Worm (Caenorhabditis elegans) whole organism, L4 larva: ENCODE results near the gene Y46H3C.7.

Source experiments
- F26F4.8 ChIP-seq: fragments of 200-800 bp; sonication (Bioruptor generic); conservative IDR thresholded peaks from 2 replicates; pipeline ENCODE4 v1.3.6; 2022; ENCODE audit warnings: missing genetic modification characterization, missing compliant biosample characterization
- F44E2.7 ChIP-seq: fragments of 200-800 bp; sonication (Bioruptor generic); IDR thresholded peaks from 2 replicates; pipeline ENCODE4 v2.1.2; 2022; ENCODE audit warnings: missing genetic modification characterization, missing compliant biosample characterization
- Y48G9A.11 ChIP-seq: fragments of 200-800 bp; sonication (Bioruptor generic); IDR thresholded peaks from 2 replicates; pipeline ENCODE4 v1.3.6; 2022; ENCODE audit warnings: missing genetic modification reagents, missing genetic modification characterization, missing compliant biosample characterization
- Y5F2A.4 ChIP-seq: fragments of 200-800 bp; sonication (Bioruptor generic); optimal IDR thresholded peaks from 2 replicates; lab custom pipeline; 2018; ENCODE audit warnings: mild to moderate bottlenecking, missing genetic modification characterization, missing compliant biosample characterization
- Y75B8A.6 ChIP-seq: fragments of 200-800 bp; sonication (Bioruptor generic); IDR thresholded peaks from 2 replicates; pipeline ENCODE4 v1.3.6; 2022; ENCODE audit warnings: missing genetic modification reagents, missing genetic modification characterization, missing compliant biosample characterization
- ZK546.5 ChIP-seq, 2 experiments: sonication (generic microtip); optimal IDR thresholded peaks; 2 replicates each; lab custom pipeline; 2017; ENCODE audit warnings: missing biosample characterization in 2 of 2, missing genetic modification characterization in 2 of 2
- ceh-20 ChIP-seq: fragments of 200-800 bp; sonication (Bioruptor generic); IDR thresholded peaks from 2 replicates; pipeline ENCODE4 v1.3.6; 2022; ENCODE audit warnings: missing genetic modification reagents, missing genetic modification characterization, missing compliant biosample characterization
- ceh-44 ChIP-seq: fragments of 200-800 bp; sonication (Bioruptor generic); IDR thresholded peaks from 2 replicates; pipeline ENCODE4 v1.3.6; 2022; ENCODE audit warnings: missing genetic modification reagents, missing genetic modification characterization, missing compliant biosample characterization
- cey-2 ChIP-seq: sonication (generic microtip); optimal IDR thresholded peaks from 3 replicates; lab custom pipeline; 2017; ENCODE audit warnings: missing genetic modification characterization, mild to moderate bottlenecking, missing compliant biosample characterization, antibody characterized with exemption, borderline replicate concordance; ENCODE audit not compliant: insufficient read depth
- ctbp-1 ChIP-seq: fragments of 200-800 bp; sonication (Bioruptor generic); IDR thresholded peaks from 2 replicates; pipeline ENCODE4 v1.3.6; 2022; ENCODE audit warnings: missing genetic modification reagents, missing genetic modification characterization, missing compliant biosample characterization
- daf-12 ChIP-seq: fragments of 150-350 bp; optimal IDR thresholded peaks from 2 replicates; lab custom pipeline; 2014; ENCODE audit warnings: missing biosample characterization, missing genetic modification reagents, missing genetic modification characterization
- daf-16 ChIP-seq, 3 experiments: sonication (generic microtip); optimal IDR thresholded peaks; 2 replicates each; lab custom pipeline; 2016 to 2017; ENCODE audit warnings: missing genetic modification characterization in 3 of 3, missing genetic modification reagents in 3 of 3, mild to moderate bottlenecking in 2 of 3, missing compliant biosample characterization in 2 of 3, missing biosample characterization in 1 of 3, moderate library complexity in 1 of 3
- dmd-6 ChIP-seq: fragments of 200-800 bp; sonication (Bioruptor generic); IDR thresholded peaks from 2 replicates; pipeline ENCODE4 v1.3.6; 2022; ENCODE audit warnings: missing genetic modification reagents, missing genetic modification characterization, missing compliant biosample characterization
- dmd-9 ChIP-seq: fragments of 200-800 bp; sonication (Bioruptor generic); IDR thresholded peaks from 2 replicates; pipeline ENCODE4 v1.3.6; 2022; ENCODE audit warnings: missing genetic modification reagents, missing genetic modification characterization, missing compliant biosample characterization
- dpl-1 ChIP-seq: fragments of 150-350 bp; optimal IDR thresholded peaks from 2 replicates; lab custom pipeline; 2014; ENCODE audit warnings: missing biosample characterization, missing genetic modification reagents, missing genetic modification characterization
- dve-1 ChIP-seq: sonication (generic microtip); optimal IDR thresholded peaks from 2 replicates; lab custom pipeline; 2017; ENCODE audit warnings: antibody characterized with exemption, mild to moderate bottlenecking, missing genetic modification characterization, missing compliant biosample characterization; ENCODE audit not compliant: insufficient read depth
- egl-43 ChIP-seq: fragments of 200-800 bp; sonication (Bioruptor generic); IDR thresholded peaks from 2 replicates; pipeline ENCODE4 v1.3.6; 2022; ENCODE audit warnings: missing genetic modification reagents, missing genetic modification characterization, missing compliant biosample characterization
- fkh-10 ChIP-seq: fragments of 150-350 bp; optimal IDR thresholded peaks from 2 replicates; lab custom pipeline; 2014; ENCODE audit warnings: missing biosample characterization, missing genetic modification reagents, missing genetic modification characterization
- gei-8 ChIP-seq: fragments of 200-800 bp; sonication (Bioruptor generic); optimal IDR thresholded peaks from 2 replicates; lab custom pipeline; 2018; ENCODE audit warnings: mild to moderate bottlenecking, missing genetic modification characterization, missing compliant biosample characterization
- hif-1 ChIP-seq, 2 experiments: sonication (generic microtip); optimal IDR thresholded peaks; 2 replicates each; lab custom pipeline; 2016 to 2017; ENCODE audit warnings: missing compliant biosample characterization in 2 of 2, missing genetic modification characterization in 2 of 2, missing genetic modification reagents in 2 of 2, missing genotype in 2 of 2, mild to moderate bottlenecking in 1 of 2
- hlh-11 ChIP-seq: fragments of 200-800 bp; sonication (Bioruptor generic); optimal IDR thresholded peaks from 2 replicates; lab custom pipeline; 2018; ENCODE audit warnings: mild to moderate bottlenecking, missing genetic modification characterization, missing compliant biosample characterization
- hmg-1.1 ChIP-seq: fragments of 200-800 bp; sonication (Bioruptor generic); IDR thresholded peaks from 2 replicates; pipeline ENCODE4 v1.3.6; 2022; ENCODE audit warnings: missing genetic modification reagents, missing genetic modification characterization, missing compliant biosample characterization
- lim-7 ChIP-seq: fragments of 200-800 bp; sonication (Bioruptor generic); IDR thresholded peaks from 2 replicates; pipeline ENCODE4 v1.3.6; 2022; ENCODE audit warnings: missing genetic modification characterization, missing compliant biosample characterization
- lin-15B ChIP-seq: fragments of 150-350 bp; sonication (generic microtip); optimal IDR thresholded peaks from 3 replicates; lab custom pipeline; 2014; ENCODE audit warnings: missing biosample characterization, missing genetic modification characterization
- lin-29 ChIP-seq: fragments of 200-800 bp; sonication (Bioruptor generic); IDR thresholded peaks from 2 replicates; pipeline ENCODE4 v1.3.6; 2022; ENCODE audit warnings: missing genetic modification reagents, missing genetic modification characterization, missing compliant biosample characterization
- lir-3 ChIP-seq: sonication (generic microtip); optimal IDR thresholded peaks from 2 replicates; lab custom pipeline; 2016; ENCODE audit warnings: mild to moderate bottlenecking, missing genetic modification characterization, missing compliant biosample characterization
- lsy-2 ChIP-seq, 2 experiments: fragments of 150-350 bp in 1 of 2; sonication (generic microtip) in 1 of 2; optimal IDR thresholded peaks; 2 replicates each; lab custom pipeline; 2014 to 2017; ENCODE audit warnings: missing biosample characterization in 2 of 2, missing genetic modification characterization in 2 of 2
- mdl-1 ChIP-seq, 2 experiments: fragments of 150-350 bp in 1 of 2; sonication (generic microtip) in 1 of 2; optimal IDR thresholded peaks; 2 replicates each; lab custom pipeline; 2014 to 2017; ENCODE audit warnings: missing biosample characterization in 2 of 2, missing genetic modification characterization in 2 of 2
- mdt-29 ChIP-seq: fragments of 200-800 bp; sonication (Bioruptor generic); IDR thresholded peaks from 2 replicates; pipeline ENCODE4 v1.3.6; 2022; ENCODE audit warnings: missing genetic modification reagents, missing genetic modification characterization, missing compliant biosample characterization
- mxl-3 ChIP-seq: fragments of 200-800 bp; sonication (Bioruptor generic); optimal IDR thresholded peaks from 2 replicates; lab custom pipeline; 2018; ENCODE audit warnings: mild to moderate bottlenecking, missing genetic modification characterization, missing compliant biosample characterization
- nhr-10 ChIP-seq: fragments of 150-350 bp; optimal IDR thresholded peaks from 2 replicates; lab custom pipeline; 2014; ENCODE audit warnings: missing biosample characterization, missing genetic modification characterization
- nhr-102 ChIP-seq: sonication (generic microtip); optimal IDR thresholded peaks from 2 replicates; lab custom pipeline; 2016; ENCODE audit warnings: mild to moderate bottlenecking, missing genetic modification characterization, moderate library complexity, missing compliant biosample characterization
- nhr-237 ChIP-seq: sonication (generic microtip); optimal IDR thresholded peaks from 2 replicates; lab custom pipeline; 2017; ENCODE audit warnings: missing biosample characterization, missing genetic modification characterization
- nhr-25 ChIP-seq: sonication (generic microtip); optimal IDR thresholded peaks from 2 replicates; lab custom pipeline; 2017; ENCODE audit warnings: missing genetic modification characterization, mild to moderate bottlenecking, missing compliant biosample characterization, antibody characterized with exemption, moderate library complexity, borderline replicate concordance; ENCODE audit not compliant: insufficient read depth
- nhr-28 ChIP-seq: fragments of 150-350 bp; optimal IDR thresholded peaks from 2 replicates; lab custom pipeline; 2014; ENCODE audit warnings: missing biosample characterization, missing genetic modification characterization
- nhr-42 ChIP-seq: fragments of 200-800 bp; sonication (Bioruptor generic); IDR thresholded peaks from 2 replicates; pipeline ENCODE4 v1.3.6; 2022; ENCODE audit warnings: missing genetic modification characterization, missing compliant biosample characterization
- nhr-77 ChIP-seq: fragments of 150-350 bp; optimal IDR thresholded peaks from 2 replicates; lab custom pipeline; 2014; ENCODE audit warnings: missing biosample characterization, missing genetic modification characterization
- php-3 ChIP-seq: fragments of 200-800 bp; sonication (Bioruptor generic); IDR thresholded peaks from 2 replicates; pipeline ENCODE4 v1.3.6; 2022; ENCODE audit warnings: missing genetic modification reagents, missing genetic modification characterization, missing compliant biosample characterization
- pqm-1 ChIP-seq: sonication (generic microtip); optimal IDR thresholded peaks from 2 replicates; lab custom pipeline; 2017; ENCODE audit warnings: missing biosample characterization, missing genetic modification characterization
- snpc-1.2 ChIP-seq: fragments of 200-800 bp; sonication (Bioruptor generic); IDR thresholded peaks from 2 replicates; pipeline ENCODE4 v1.3.6; 2022; ENCODE audit warnings: missing genetic modification reagents, missing genetic modification characterization, missing compliant biosample characterization
- snpc-4 ChIP-seq: fragments of 150-350 bp; optimal IDR thresholded peaks from 2 replicates; lab custom pipeline; 2014; ENCODE audit warnings: missing biosample characterization, missing genetic modification characterization
- unc-62 ChIP-seq, 3 experiments: fragments of 150-350 bp in 1 of 3; sonication (generic microtip); optimal IDR thresholded peaks in 2 of 3; peaks in 1 of 3; 1 replicate in 1 of 3; 2 replicates in 2 of 3; lab custom pipeline; 2014 to 2017; ENCODE audit warnings: missing biosample characterization in 3 of 3, missing genetic modification characterization in 3 of 3, missing genetic modification reagents in 3 of 3, missing genotype in 1 of 3
- vab-7 ChIP-seq: fragments of 200-800 bp; sonication (Bioruptor generic); IDR thresholded peaks from 2 replicates; pipeline ENCODE4 v1.3.6; 2022; ENCODE audit warnings: missing genetic modification reagents, missing genetic modification characterization, missing compliant biosample characterization
- zag-1 ChIP-seq: fragments of 150-350 bp; optimal IDR thresholded peaks from 2 replicates; lab custom pipeline; 2014; ENCODE audit warnings: missing biosample characterization, missing genetic modification characterization
- zfp-2 ChIP-seq: sonication (generic microtip); optimal IDR thresholded peaks from 2 replicates; lab custom pipeline; 2016; ENCODE audit warnings: mild to moderate bottlenecking, missing genetic modification characterization, missing compliant biosample characterization
- zip-2 ChIP-seq: fragments of 150-350 bp; optimal IDR thresholded peaks from 2 replicates; lab custom pipeline; 2014; ENCODE audit warnings: missing biosample characterization, missing genetic modification characterization

Y46H3C.7 gene

DNA sequence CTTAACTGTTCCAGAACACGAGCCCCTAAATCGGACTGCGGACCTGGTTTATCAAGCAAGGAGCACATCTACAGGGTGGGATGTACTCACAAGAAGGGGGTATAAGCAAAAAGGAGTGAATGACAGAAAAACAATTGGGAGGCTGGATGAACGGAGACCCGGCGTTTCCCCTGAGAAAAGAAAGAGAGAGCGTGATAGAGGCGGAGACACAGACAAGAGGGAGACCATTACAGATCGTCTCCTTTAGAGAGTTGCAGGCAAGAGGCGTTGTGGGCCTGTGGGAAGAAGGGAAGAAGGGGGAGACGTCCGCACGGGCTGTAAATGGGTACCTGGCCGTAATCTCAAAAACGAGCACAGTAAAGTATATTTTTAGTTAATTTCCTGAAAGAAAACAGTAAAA lies at the start of gene Y46H3C.7:
Gene Y46H3C.7, minus strand, starts transcription at position 147 of the 400 bp plus-strand sequence.
- 0 out of 2 replicates have a peak, but pooled peaks have one; percentile 41 for TF ChIP-seq egl-43

DNA sequence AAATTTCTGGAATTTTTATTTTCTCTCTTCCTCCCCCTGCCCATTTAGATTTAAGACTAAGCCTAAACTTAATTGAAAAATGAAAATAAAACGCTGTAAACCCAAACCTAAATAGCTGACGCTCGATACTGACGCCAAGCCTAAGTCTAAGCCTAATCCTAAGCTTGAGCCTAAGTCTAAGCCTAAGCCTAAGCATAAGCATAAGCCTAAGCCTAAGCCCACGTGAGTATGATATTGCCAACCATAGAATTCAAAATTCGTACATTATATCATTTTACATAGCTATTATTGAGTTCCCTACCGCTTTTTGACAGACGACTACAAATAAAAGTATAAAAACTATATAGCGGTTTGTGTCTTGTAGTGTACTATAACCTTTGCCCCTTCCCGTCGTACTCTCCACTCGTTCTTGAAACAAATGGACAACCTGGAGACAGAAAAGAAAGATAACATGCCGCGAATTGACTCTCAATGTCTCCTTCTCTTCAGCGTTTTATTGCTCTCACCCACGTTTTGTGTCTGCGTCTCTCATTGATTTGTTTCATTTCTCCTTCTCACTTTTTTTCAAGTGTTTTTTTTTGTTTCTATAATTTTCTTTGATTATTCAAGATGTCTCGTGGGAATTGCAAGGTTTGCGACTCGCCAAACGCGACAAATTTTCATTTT lies 49.5 kb upstream of the Y46H3C.7 start, which contains the start of gene nhr-256:
Gene nhr-256, plus strand, starts transcription at position 567 of the 666 bp plus-strand sequence.
- TF ChIP-seq nhr-25 (peak; percentile 15), dmd-6 (GFP tag; lab: Robert Waterston, UW) (peak; percentile 90), lsy-2 (tag; optimal IDR thresholded peaks at IDR 0.05; lab: Kevin White, UChicago) (no peak), daf-12 (tag; lab: Kevin White, UChicago) (no peak), cey-2 (tag; lab: Kevin White, UChicago) (peak; percentile 76), F26F4.8 (no peak), ctbp-1 (no peak), mdl-1 (tag; optimal IDR thresholded peaks at IDR 0.05; lab: Kevin White, UChicago) (peak in 1 of 2 experiments; percentile 81), daf-16 (GFP tag; optimal IDR thresholded peaks at IDR 0.05; lab: Kevin White, UChicago) (peak in 1 of 2 experiments; percentile 27), daf-16 (tag; optimal IDR thresholded peaks at IDR 0.05; lab: Kevin White, UChicago) (peak; percentile 85), php-3 (peak; percentile 83), mxl-3 (GFP tag; lab: Kevin White, UChicago) (peak; percentile 67), pqm-1 (peak; percentile 72), zip-2 (tag; lab: Kevin White, UChicago) (no peak), F44E2.7 (GFP tag; lab: Robert Waterston, UW) (no peak), lir-3 (tag; lab: Kevin White, UChicago) (no peak), unc-62 (GFP tag; optimal IDR thresholded peaks at IDR 0.05 in 1 of 2; lab: Kevin White, UChicago) (peak in 1 of 2 experiments; percentile 67), unc-62 (tag; optimal IDR thresholded peaks at IDR 0.05; lab: Kevin White, UChicago) (no peak), ZK546.5 (tag; optimal IDR thresholded peaks at IDR 0.05; lab: Kevin White, UChicago) (no peak), dve-1 (tag; lab: Kevin White, UChicago) (peak; percentile 94), hlh-11 (no peak), nhr-42 (no peak), hmg-1.1 (GFP tag; lab: Robert Waterston, UW) (peak; percentile 70), vab-7 (GFP tag; lab: Robert Waterston, UW) (no peak), hif-1 (tag; optimal IDR thresholded peaks at IDR 0.05; lab: Kevin White, UChicago) (no peak), snpc-4 (no peak), Y75B8A.6 (GFP tag; lab: Robert Waterston, UW) (no peak), snpc-1.2 (no peak), nhr-28 (tag; lab: Kevin White, UChicago) (peak; percentile 100), dpl-1 (peak; percentile 44), fkh-10 (GFP tag; lab: Kevin White, UChicago) (no peak), nhr-10 (tag; lab: Kevin White, UChicago) (no peak), zfp-2 (tag; lab: Kevin White, UChicago) (no peak), ceh-20 (GFP tag; lab: Robert Waterston, UW) (0 out of 2 replicates have a peak, but pooled peaks have one; percentile 49), mdt-29 (GFP tag; lab: Robert Waterston, UW) (no peak), lim-7 (no peak), nhr-237 (tag; lab: Kevin White, UChicago) (no peak), Y48G9A.11 (GFP tag; lab: Robert Waterston, UW) (no peak), lin-29 (no peak), egl-43 (no peak), nhr-102 (tag; lab: Kevin White, UChicago) (no peak), Y5F2A.4 (GFP tag; lab: Kevin White, UChicago) (no peak), ceh-44 (GFP tag; lab: Robert Waterston, UW) (no peak), zag-1 (tag; lab: Kevin White, UChicago) (no peak), nhr-77 (peak; percentile 87), gei-8 (peak; percentile 8), lin-15B (tag; lab: Kevin White, UChicago) (no peak), dmd-9 (no peak)
